Worm (Caenorhabditis elegans) whole organism, L2 larva: ENCODE data around the gene T05C12.15.

Experiments
- C34F6.9 ChIP-seq: fragments of 150-350 bp; optimal IDR thresholded peaks from 2 replicates; lab custom pipeline; 2014; ENCODE audit warnings: missing biosample characterization, missing genetic modification characterization
- ZK546.5 ChIP-seq: sonication (generic microtip); optimal IDR thresholded peaks from 2 replicates; lab custom pipeline; 2017; ENCODE audit warnings: missing biosample characterization, missing genetic modification characterization
- alr-1 ChIP-seq: fragments of 150-350 bp; optimal IDR thresholded peaks from 2 replicates; lab custom pipeline; 2014; ENCODE audit warnings: missing biosample characterization, missing genetic modification characterization
- ama-1 ChIP-seq: fragments of 150-350 bp; optimal IDR thresholded peaks from 2 replicates; lab custom pipeline; 2018; ENCODE audit warnings: inconsistent platforms
- blmp-1 ChIP-seq: sonication (generic microtip); optimal IDR thresholded peaks from 2 replicates; lab custom pipeline; 2017; ENCODE audit warnings: missing genetic modification characterization, mild to moderate bottlenecking, missing compliant biosample characterization, antibody characterized with exemption, moderate library complexity; ENCODE audit not compliant: insufficient read depth
- ceh-82 ChIP-seq: fragments of 150-350 bp; optimal IDR thresholded peaks from 2 replicates; lab custom pipeline; 2014; ENCODE audit warnings: missing biosample characterization, missing genetic modification characterization
- crh-2 ChIP-seq: sonication (generic microtip); optimal IDR thresholded peaks from 2 replicates; lab custom pipeline; 2017; ENCODE audit warnings: missing biosample characterization, missing genetic modification characterization
- dmd-4 ChIP-seq: sonication (generic microtip); optimal IDR thresholded peaks from 2 replicates; lab custom pipeline; 2017; ENCODE audit warnings: missing biosample characterization, missing genetic modification characterization
- elt-3 ChIP-seq: sonication (generic microtip); optimal IDR thresholded peaks from 2 replicates; lab custom pipeline; 2017; ENCODE audit warnings: missing biosample characterization, missing genetic modification characterization
- fos-1 ChIP-seq: fragments of 150-350 bp; optimal IDR thresholded peaks from 2 replicates; lab custom pipeline; 2014; ENCODE audit warnings: missing biosample characterization, missing genetic modification characterization
- gmeb-1 ChIP-seq: fragments of 150-350 bp; optimal IDR thresholded peaks from 2 replicates; lab custom pipeline; 2014; ENCODE audit warnings: missing biosample characterization, missing genetic modification characterization
- lin-11 ChIP-seq: fragments of 150-350 bp; sonication (generic microtip); optimal IDR thresholded peaks from 2 replicates; lab custom pipeline; 2014; ENCODE audit warnings: missing biosample characterization, missing genetic modification characterization, inconsistent platforms, mixed read lengths
- lin-13 ChIP-seq: fragments of 150-350 bp; optimal IDR thresholded peaks from 2 replicates; lab custom pipeline; 2014; ENCODE audit warnings: missing biosample characterization, missing genetic modification reagents, missing genetic modification characterization
- lin-39 ChIP-seq: fragments of 150-350 bp; optimal IDR thresholded peaks from 2 replicates; lab custom pipeline; 2014; ENCODE audit warnings: missing biosample characterization, missing genetic modification reagents, missing genetic modification characterization
- lsy-2 ChIP-seq, 2 experiments: fragments of 150-350 bp in 1 of 2; sonication (generic microtip) in 1 of 2; optimal IDR thresholded peaks; 2 replicates each; lab custom pipeline; 2014 to 2017; ENCODE audit warnings: missing biosample characterization in 2 of 2, missing genetic modification characterization in 2 of 2
- mab-5 ChIP-seq: fragments of 150-350 bp; optimal IDR thresholded peaks from 2 replicates; lab custom pipeline; 2014; ENCODE audit warnings: missing biosample characterization, missing genetic modification characterization
- mbf-1 ChIP-seq: sonication (generic microtip); optimal IDR thresholded peaks from 2 replicates; lab custom pipeline; 2017; ENCODE audit warnings: missing biosample characterization, missing genetic modification characterization
- mdl-1 ChIP-seq, 2 experiments: fragments of 150-350 bp in 1 of 2; sonication (generic microtip) in 1 of 2; optimal IDR thresholded peaks; 2 replicates each; lab custom pipeline; 2017; ENCODE audit warnings: missing biosample characterization in 2 of 2, missing genetic modification characterization in 2 of 2
- nhr-10 ChIP-seq: sonication (generic microtip); optimal IDR thresholded peaks from 2 replicates; lab custom pipeline; 2017; ENCODE audit warnings: missing biosample characterization, missing genetic modification characterization
- nhr-11 ChIP-seq: fragments of 150-350 bp; optimal IDR thresholded peaks from 2 replicates; lab custom pipeline; 2014; ENCODE audit warnings: missing biosample characterization, missing genetic modification characterization
- nhr-129 ChIP-seq: fragments of 150-350 bp; optimal IDR thresholded peaks from 2 replicates; lab custom pipeline; 2014; ENCODE audit warnings: missing biosample characterization, missing genetic modification characterization
- nhr-21 ChIP-seq: fragments of 150-350 bp; optimal IDR thresholded peaks from 2 replicates; lab custom pipeline; 2014; ENCODE audit warnings: missing biosample characterization, missing genetic modification characterization
- nhr-237 ChIP-seq: fragments of 150-350 bp; optimal IDR thresholded peaks from 2 replicates; lab custom pipeline; 2014; ENCODE audit warnings: missing biosample characterization, missing genetic modification characterization
- nhr-25 ChIP-seq: fragments of 150-350 bp; sonication (generic microtip); optimal IDR thresholded peaks from 3 replicates; lab custom pipeline; 2014; ENCODE audit warnings: missing biosample characterization, missing genetic modification characterization
- nhr-6 ChIP-seq: fragments of 150-350 bp; optimal IDR thresholded peaks from 2 replicates; lab custom pipeline; 2014; ENCODE audit warnings: missing biosample characterization, missing genetic modification characterization
- nhr-77 ChIP-seq: fragments of 150-350 bp; optimal IDR thresholded peaks from 2 replicates; lab custom pipeline; 2014; ENCODE audit warnings: missing biosample characterization, missing genetic modification characterization
- sem-4 ChIP-seq: fragments of 150-350 bp; optimal IDR thresholded peaks from 2 replicates; lab custom pipeline; 2014; ENCODE audit warnings: missing biosample characterization, missing genetic modification reagents, missing genetic modification characterization
- skn-1 ChIP-seq: sonication (generic microtip); optimal IDR thresholded peaks from 2 replicates; lab custom pipeline; 2017; ENCODE audit warnings: missing biosample characterization, missing genetic modification characterization
- sma-9 ChIP-seq, 2 experiments: fragments of 150-350 bp in 1 of 2; sonication (generic microtip) in 1 of 2; optimal IDR thresholded peaks; 2 replicates each; lab custom pipeline; 2014 to 2016; ENCODE audit warnings: missing genetic modification characterization in 2 of 2, mild to moderate bottlenecking in 1 of 2, missing biosample characterization in 1 of 2, missing compliant biosample characterization in 1 of 2, missing genetic modification reagents in 1 of 2, moderate library complexity in 1 of 2
- snpc-4 ChIP-seq: fragments of 150-350 bp; optimal IDR thresholded peaks from 2 replicates; lab custom pipeline; 2014; ENCODE audit warnings: missing biosample characterization, missing genetic modification characterization
- unc-55 ChIP-seq: fragments of 150-350 bp; sonication (generic microtip); optimal IDR thresholded peaks from 3 replicates; lab custom pipeline; 2014; ENCODE audit warnings: missing biosample characterization, missing genetic modification reagents, missing genetic modification characterization
- ztf-1 ChIP-seq: fragments of 200-800 bp; sonication (Bioruptor generic); conservative IDR thresholded peaks from 2 replicates; pipeline ENCODE4 v1.3.6; 2022; ENCODE audit warnings: missing genetic modification characterization, missing compliant biosample characterization
- ztf-11 ChIP-seq: sonication (generic microtip); optimal IDR thresholded peaks from 2 replicates; lab custom pipeline; 2017; ENCODE audit warnings: missing biosample characterization, missing genetic modification characterization
- ztf-4 ChIP-seq: fragments of 150-350 bp; optimal IDR thresholded peaks from 2 replicates; lab custom pipeline; 2014; ENCODE audit warnings: missing biosample characterization, missing genetic modification characterization

Gene T05C12.15

ce11 chrII:8173449-8173848 is 4.1 kb downstream of the T05C12.15 start, which contains the start of the genes decr-1.3 and T05C12.1:
decr-1.3 (minus strand) TSS chrII:8173549.
T05C12.1 (plus strand) TSS chrII:8173680.
- TF ChIP-seq lin-11 (tag; lab: Kevin White, UChicago) = no peak
- TF ChIP-seq lsy-2 (tag; optimal IDR thresholded peaks at IDR 0.05; lab: Kevin White, UChicago) = no peak
- TF ChIP-seq nhr-11 (tag; lab: Kevin White, UChicago) = no peak
- TF ChIP-seq ztf-11 = no peak
- TF ChIP-seq nhr-6 (tag; lab: Kevin White, UChicago) = no peak
- no peak for TF ChIP-seq unc-55 (GFP tag; lab: Kevin White, UChicago)
- no peak for TF ChIP-seq elt-3
- TF ChIP-seq nhr-25 (tag; lab: Kevin White, UChicago) = no peak
- no peak for TF ChIP-seq nhr-77 (tag; lab: Kevin White, UChicago)
- TF ChIP-seq mab-5 (tag; lab: Kevin White, UChicago) = no peak

ce11 chrII:8174148-8174547 is 4.8 kb downstream of the T05C12.15 start:
- no peak for TF ChIP-seq ama-1 (lab: Kevin White, UChicago)
- TF ChIP-seq lin-11 (tag; lab: Kevin White, UChicago) = no peak
- TF ChIP-seq lin-13 (GFP tag; lab: Kevin White, UChicago) = no peak
- TF ChIP-seq ztf-1 = no peak
- no peak for TF ChIP-seq skn-1
- no peak for TF ChIP-seq ceh-82
- no peak for TF ChIP-seq nhr-11 (tag; lab: Kevin White, UChicago)
- TF ChIP-seq dmd-4 (tag; lab: Kevin White, UChicago) = no peak
- TF ChIP-seq blmp-1 (tag; lab: Kevin White, UChicago) = no peak
- no peak for TF ChIP-seq sma-9 (GFP tag; optimal IDR thresholded peaks at IDR 0.05; lab: Kevin White, UChicago)
- no peak for TF ChIP-seq sma-9 (tag; optimal IDR thresholded peaks at IDR 0.05; lab: Kevin White, UChicago)
- TF ChIP-seq nhr-129 = no peak
- TF ChIP-seq lin-39 (tag; lab: Kevin White, UChicago) = no peak
- no peak for TF ChIP-seq elt-3
- TF ChIP-seq nhr-10 (tag; lab: Kevin White, UChicago) = no peak
- TF ChIP-seq unc-55 (GFP tag; lab: Kevin White, UChicago) = no peak
- no peak for TF ChIP-seq nhr-6 (tag; lab: Kevin White, UChicago)
- TF ChIP-seq ZK546.5 (tag; lab: Kevin White, UChicago) = no peak
- no peak for TF ChIP-seq sem-4 (tag; lab: Kevin White, UChicago)
- TF ChIP-seq, all 48 proteins: peak for 0

- TF ChIP-seq nhr-129 = no peak
- TF ChIP-seq nhr-11 (tag; lab: Kevin White, UChicago) = no peak
- no peak for TF ChIP-seq nhr-10 (tag; lab: Kevin White, UChicago)
- no peak for TF ChIP-seq mbf-1
- TF ChIP-seq crh-2 (tag; lab: Kevin White, UChicago) = no peak
- no peak for TF ChIP-seq elt-3
Measured at ce11 chrII:8177095-8177494, 7.7 kb downstream of the T05C12.15 start, which contains the start of gene acr-14. acr-14 (minus strand) TSS chrII:8177195.

ce11 chrII:8178614-8179013 is 9.2 kb downstream of the T05C12.15 start:
- TF ChIP-seq nhr-25 (tag; lab: Kevin White, UChicago) = no peak
- no peak for TF ChIP-seq ztf-4 (tag; lab: Kevin White, UChicago)
- no peak for TF ChIP-seq lin-39 (tag; lab: Kevin White, UChicago)

- TF ChIP-seq mdl-1 (tag; optimal IDR thresholded peaks at IDR 0.05; lab: Kevin White, UChicago) (no peak), crh-2 (tag; lab: Kevin White, UChicago) (no peak), fos-1 (tag; lab: Kevin White, UChicago) (no peak), nhr-129 (no peak), nhr-21 (tag; lab: Kevin White, UChicago) (no peak)
- TF ChIP-seq, all 48 proteins: peak for 0
Measured at ce11 chrII:8180281-8180680, 10.9 kb downstream of the T05C12.15 start, which contains the start of gene T05C12.4. T05C12.4 (minus strand) TSS chrII:8180381.

ce11 chrII:8181437-8181836 is 12.1 kb downstream of the T05C12.15 start, which contains the start of gene dylt-3:
dylt-3 (plus strand) TSS chrII:8181737.
- TF ChIP-seq ztf-11 = no peak
- TF ChIP-seq snpc-4 (tag; lab: Kevin White, UChicago) = no peak
- TF ChIP-seq gmeb-1 (tag; lab: Kevin White, UChicago) = no peak
- TF ChIP-seq nhr-77 (tag; lab: Kevin White, UChicago) = no peak
- TF ChIP-seq blmp-1 (tag; lab: Kevin White, UChicago) = no peak
- no peak for TF ChIP-seq alr-1 (tag; lab: Kevin White, UChicago)
- TF ChIP-seq C34F6.9 (tag; lab: Kevin White, UChicago) = no peak
- TF ChIP-seq nhr-237 (tag; lab: Kevin White, UChicago) = no peak
- TF ChIP-seq fos-1 (tag; lab: Kevin White, UChicago) = no peak
- no peak for TF ChIP-seq ama-1 (lab: Kevin White, UChicago)
- TF ChIP-seq crh-2 (tag; lab: Kevin White, UChicago) = no peak
- TF ChIP-seq unc-55 (GFP tag; lab: Kevin White, UChicago) = no peak
- TF ChIP-seq nhr-11 (tag; lab: Kevin White, UChicago) = no peak
